Fruit fly (Drosophila melanogaster): Measurements from ENCODE around the gene CG43057.
A peak's percentile ranks its signal among the peaks of the same experiment; 100 is the strongest.

DNA sequence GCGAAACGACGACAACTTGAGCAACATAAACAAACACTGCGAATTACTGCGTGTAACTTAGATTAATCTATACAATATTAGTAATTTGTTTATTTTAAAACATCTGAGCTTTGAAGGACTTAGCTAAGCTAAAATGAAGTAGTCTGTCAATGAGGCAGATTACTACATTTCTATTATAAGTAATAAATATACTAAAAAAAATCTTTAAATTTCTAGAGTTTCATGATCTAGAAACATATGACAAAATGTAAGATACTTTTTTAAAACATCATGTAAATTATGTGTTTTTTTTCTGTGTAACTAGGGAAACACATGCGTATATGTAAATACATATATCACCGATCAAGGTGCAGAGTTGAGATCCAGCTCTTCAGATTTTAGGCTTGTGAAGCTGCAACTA lies 22.3 kb upstream of the CG43057 start:
- TF ChIP-seq Gug (GFP tag; IDR thresholded peaks at IDR 0.05) (no peak), h (optimal IDR thresholded peaks at IDR 0.05) (no peak), CG10979 (tag; optimal IDR thresholded peaks at IDR 0.05) (peak; percentile 51), Mrtf (GFP tag; IDR thresholded peaks at IDR 0.05) (peak; percentile 51; the same call in 1 of the 3 replicates), CG7987 (GFP tag; optimal IDR thresholded peaks at IDR 0.05) (no peak)

Measured in whole organism, embryonic.